Worm (Caenorhabditis elegans) whole organism, L1 larva: ENCODE results near the gene coa-4.

ENCODE experiments used
- C16A3.4 ChIP-seq: fragments of 150-350 bp; optimal IDR thresholded peaks from 2 replicates; lab custom pipeline; 2014; ENCODE audit warnings: missing biosample characterization, missing genetic modification characterization
- Y116A8C.19 ChIP-seq: sonication (generic microtip); optimal IDR thresholded peaks from 2 replicates; lab custom pipeline; 2016; ENCODE audit warnings: missing compliant biosample characterization, missing genetic modification characterization, borderline replicate concordance
- aha-1 ChIP-seq: fragments of 150-350 bp; optimal IDR thresholded peaks from 2 replicates; lab custom pipeline; 2014; ENCODE audit warnings: missing biosample characterization, missing genetic modification characterization
- aly-2 ChIP-seq: fragments of 150-350 bp; optimal IDR thresholded peaks from 2 replicates; lab custom pipeline; 2014; ENCODE audit warnings: missing biosample characterization, missing genetic modification characterization
- ama-1 ChIP-seq: fragments of 150-350 bp; optimal IDR thresholded peaks from 2 replicates; lab custom pipeline; 2014
- blmp-1 ChIP-seq: fragments of 150-350 bp; optimal IDR thresholded peaks from 2 replicates; lab custom pipeline; 2014; ENCODE audit warnings: missing biosample characterization, missing genetic modification characterization
- ceh-8 ChIP-seq: fragments of 200-800 bp; sonication (Bioruptor generic); optimal IDR thresholded peaks from 2 replicates; lab custom pipeline; 2018; ENCODE audit warnings: mild to moderate bottlenecking, missing genetic modification characterization, moderate library complexity, missing compliant biosample characterization
- ceh-88 ChIP-seq: fragments of 200-800 bp; sonication (Bioruptor generic); IDR thresholded peaks from 2 replicates; pipeline ENCODE4 v1.3.6; 2022; ENCODE audit warnings: missing genetic modification characterization, missing compliant biosample characterization
- ces-1 ChIP-seq: fragments of 150-350 bp; optimal IDR thresholded peaks from 2 replicates; lab custom pipeline; 2014; ENCODE audit warnings: missing biosample characterization, missing genetic modification reagents, missing genetic modification characterization
- dsc-1 ChIP-seq: sonication (generic microtip); optimal IDR thresholded peaks from 2 replicates; lab custom pipeline; 2016; ENCODE audit warnings: mild to moderate bottlenecking, missing genetic modification characterization, missing compliant biosample characterization
- efl-1 ChIP-seq, 4 experiments: fragments of 150-350 bp; optimal IDR thresholded peaks in 3 of 4; peaks in 1 of 4; 1 replicate in 1 of 4; 2 replicates in 3 of 4; lab custom pipeline; 2014; ENCODE audit warnings: missing biosample characterization in 2 of 4, missing genetic modification characterization in 2 of 4, missing genetic modification reagents in 2 of 4
- efl-3 ChIP-seq: fragments of 200-800 bp; sonication (Bioruptor generic); optimal IDR thresholded peaks from 2 replicates; lab custom pipeline; 2018; ENCODE audit warnings: mild to moderate bottlenecking, missing genetic modification characterization, missing compliant biosample characterization
- egl-13 ChIP-seq: sonication (generic microtip); optimal IDR thresholded peaks from 2 replicates; lab custom pipeline; 2016; ENCODE audit warnings: missing genotype, missing genetic modification reagents, missing genetic modification characterization, missing compliant biosample characterization
- elt-2 ChIP-seq: sonication (generic microtip); optimal IDR thresholded peaks from 2 replicates; lab custom pipeline; 2016; ENCODE audit warnings: missing genetic modification characterization, mild to moderate bottlenecking, inconsistent platforms, missing compliant biosample characterization, missing genetic modification reagents
- elt-3 ChIP-seq, 6 experiments: fragments of 150-350 bp in 1 of 6; sonication (generic microtip); optimal IDR thresholded peaks; 2 replicates each; lab custom pipeline; 2017 to 2018; ENCODE audit warnings: missing biosample characterization in 6 of 6, missing genetic modification characterization in 6 of 6, inconsistent platforms in 1 of 6
- hlh-4 ChIP-seq: sonication (generic microtip); optimal IDR thresholded peaks from 2 replicates; lab custom pipeline; 2016; ENCODE audit warnings: mild to moderate bottlenecking, missing genetic modification characterization, missing compliant biosample characterization
- irx-1 ChIP-seq: sonication (generic microtip); optimal IDR thresholded peaks from 2 replicates; lab custom pipeline; 2016; ENCODE audit warnings: missing genetic modification characterization, missing compliant biosample characterization
- lin-13 ChIP-seq: fragments of 150-350 bp; optimal IDR thresholded peaks from 2 replicates; lab custom pipeline; 2014; ENCODE audit warnings: missing biosample characterization, missing genetic modification reagents, missing genetic modification characterization
- lin-15B ChIP-seq: fragments of 150-350 bp; sonication (generic microtip); optimal IDR thresholded peaks from 3 replicates; lab custom pipeline; 2014; ENCODE audit warnings: missing biosample characterization, missing genetic modification characterization
- lin-35 ChIP-seq, 2 experiments: fragments of 150-350 bp; optimal IDR thresholded peaks; 2 replicates each; lab custom pipeline; 2014; ENCODE audit warnings: missing biosample characterization in 2 of 2, missing genetic modification characterization in 2 of 2, missing genetic modification reagents in 2 of 2
- lin-39 ChIP-seq: fragments of 150-350 bp; optimal IDR thresholded peaks from 2 replicates; lab custom pipeline; 2014; ENCODE audit warnings: missing biosample characterization, missing genetic modification reagents, missing genetic modification characterization
- lir-3 ChIP-seq: sonication (generic microtip); optimal IDR thresholded peaks from 2 replicates; lab custom pipeline; 2016; ENCODE audit warnings: mild to moderate bottlenecking, missing genetic modification characterization, moderate library complexity, missing compliant biosample characterization; ENCODE audit not compliant: poor library complexity
- lsy-2 ChIP-seq, 2 experiments: fragments of 150-350 bp; optimal IDR thresholded peaks; 2 replicates each; lab custom pipeline; 2014; ENCODE audit warnings: missing biosample characterization in 2 of 2, missing genetic modification characterization in 2 of 2
- mab-9 ChIP-seq: fragments of 200-800 bp; sonication (Bioruptor generic); IDR thresholded peaks from 2 replicates; pipeline ENCODE4 v1.3.6; 2022; ENCODE audit warnings: missing genetic modification reagents, missing genetic modification characterization, missing compliant biosample characterization
- mep-1 ChIP-seq: fragments of 150-350 bp; optimal IDR thresholded peaks from 2 replicates; lab custom pipeline; 2014; ENCODE audit warnings: missing biosample characterization, missing genetic modification characterization
- nhr-20 ChIP-seq: sonication (generic microtip); optimal IDR thresholded peaks from 2 replicates; lab custom pipeline; 2016; ENCODE audit warnings: mild to moderate bottlenecking, missing genetic modification characterization, missing compliant biosample characterization
- nhr-28 ChIP-seq: fragments of 150-350 bp; optimal IDR thresholded peaks from 2 replicates; lab custom pipeline; 2014; ENCODE audit warnings: missing biosample characterization, missing genetic modification characterization
- nhr-47 ChIP-seq: sonication (generic microtip); optimal IDR thresholded peaks from 2 replicates; lab custom pipeline; 2016; ENCODE audit warnings: mild to moderate bottlenecking, missing genetic modification characterization, moderate library complexity, missing compliant biosample characterization
- nhr-85 ChIP-seq: sonication (generic microtip); peaks from one replicate; lab custom pipeline; 2016; ENCODE audit warnings: missing genetic modification characterization, inconsistent platforms, missing compliant biosample characterization
- nhr-90 ChIP-seq: sonication (generic microtip); optimal IDR thresholded peaks from 2 replicates; lab custom pipeline; 2016; ENCODE audit warnings: mild to moderate bottlenecking, missing genetic modification characterization, missing compliant biosample characterization; ENCODE audit not compliant: poor library complexity
- pqm-1 ChIP-seq: sonication (generic microtip); optimal IDR thresholded peaks from 3 replicates; lab custom pipeline; 2017; ENCODE audit warnings: missing biosample characterization, missing genetic modification characterization
- rnt-1 ChIP-seq: sonication (generic microtip); optimal IDR thresholded peaks from 2 replicates; lab custom pipeline; 2016; ENCODE audit warnings: mild to moderate bottlenecking, missing genetic modification characterization, moderate library complexity, missing compliant biosample characterization
- skn-1 ChIP-seq: fragments of 150-350 bp; optimal IDR thresholded peaks from 2 replicates; lab custom pipeline; 2014; ENCODE audit warnings: missing biosample characterization, missing genetic modification characterization
- snpc-4 ChIP-seq: fragments of 150-350 bp; optimal IDR thresholded peaks from 2 replicates; lab custom pipeline; 2014; ENCODE audit warnings: missing biosample characterization, missing genetic modification characterization
- sox-4 ChIP-seq: sonication (generic microtip); optimal IDR thresholded peaks from 2 replicates; lab custom pipeline; 2016; ENCODE audit warnings: missing genetic modification characterization, missing compliant biosample characterization
- sptf-1 ChIP-seq: fragments of 150-350 bp; optimal IDR thresholded peaks from 2 replicates; lab custom pipeline; 2014; ENCODE audit warnings: missing biosample characterization, missing genetic modification characterization
- sup-37 ChIP-seq: fragments of 200-800 bp; sonication (Bioruptor generic); optimal IDR thresholded peaks from 2 replicates; lab custom pipeline; 2018; ENCODE audit warnings: mild to moderate bottlenecking, missing genetic modification characterization, missing compliant biosample characterization
- tbx-2 ChIP-seq: sonication (generic microtip); optimal IDR thresholded peaks from 2 replicates; lab custom pipeline; 2016; ENCODE audit warnings: missing genetic modification characterization, missing compliant biosample characterization
- unc-86 ChIP-seq: sonication (generic microtip); optimal IDR thresholded peaks from 2 replicates; lab custom pipeline; 2016; ENCODE audit warnings: missing genetic modification characterization, missing compliant biosample characterization
- unc-98 ChIP-seq: fragments of 200-800 bp; sonication (Bioruptor generic); IDR thresholded peaks from 2 replicates; pipeline ENCODE4 v1.3.6; 2022; ENCODE audit warnings: missing genetic modification characterization, missing compliant biosample characterization

The coa-4 gene

DNA sequence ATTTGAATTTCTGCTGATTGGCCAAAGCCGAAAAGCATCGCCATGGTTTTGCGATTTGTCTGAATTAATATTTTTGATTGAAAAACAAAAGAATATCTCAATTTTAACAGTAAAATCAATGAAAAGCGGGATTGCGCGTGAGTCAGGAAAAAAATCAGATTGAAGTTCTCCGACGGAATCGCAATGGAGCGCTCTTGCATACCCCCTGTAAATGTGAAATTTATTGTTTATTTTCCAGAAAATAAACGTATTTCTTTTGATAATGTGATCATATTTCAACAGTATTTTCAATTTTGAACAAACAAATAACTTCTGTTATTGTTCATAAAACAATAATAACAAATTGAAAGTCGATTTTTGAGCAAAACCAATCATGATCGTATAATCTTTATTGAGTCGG lies 6.2 kb upstream of the coa-4 start, which contains the start of gene vps-26 (continued):
- TF ChIP-seq nhr-20 (tag; lab: Kevin White, UChicago) (peak; percentile 8), lin-35 (GFP tag; optimal IDR thresholded peaks at IDR 0.05; lab: Kevin White, UChicago) (peak; percentile 20 to 39), hlh-4 (tag; lab: Kevin White, UChicago) (no peak), efl-1 (optimal IDR thresholded peaks at IDR 0.05; lab: Kevin White, UChicago) (peak; percentile 35 to 43), efl-1 (GFP tag; optimal IDR thresholded peaks at IDR 0.05 in 1 of 2; lab: Kevin White, UChicago) (peak in 1 of 2 experiments; percentile 38)

DNA sequence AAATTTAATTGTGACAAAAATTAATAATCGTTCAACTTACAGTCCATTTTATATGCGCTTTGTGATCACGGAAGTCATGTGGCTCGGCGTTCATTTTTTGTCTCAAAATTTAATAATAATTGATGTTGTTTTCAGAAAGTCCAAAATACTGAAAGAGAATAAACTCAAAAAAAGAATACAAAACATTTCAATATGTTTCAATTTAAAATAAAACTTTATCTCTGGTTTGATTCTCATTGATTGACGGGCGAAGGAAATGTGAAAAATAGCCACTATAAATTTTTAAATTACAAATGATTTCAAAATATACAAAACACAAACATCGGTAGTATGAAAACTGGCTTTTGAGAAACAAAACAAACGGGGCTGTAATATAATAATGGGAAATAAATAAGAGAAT lies 3.8 kb upstream of the coa-4 start, which contains the start of gene T20D3.6:
Gene T20D3.6, minus strand, starts transcription at position 101 of the 400 bp plus-strand sequence.
- no peak for TF ChIP-seq ama-1 (lab: Kevin White, UChicago)
- TF ChIP-seq lin-15B (tag; lab: Kevin White, UChicago) = no peak
- no peak for TF ChIP-seq nhr-28
- TF ChIP-seq lin-39 (tag; lab: Kevin White, UChicago) = no peak
- TF ChIP-seq sup-37 = no peak
- TF ChIP-seq ceh-88 (GFP tag; lab: Robert Waterston, UW) = no peak
- TF ChIP-seq mep-1 (tag; lab: Kevin White, UChicago) = no peak
- TF ChIP-seq, all 84 proteins: peak for 0

DNA sequence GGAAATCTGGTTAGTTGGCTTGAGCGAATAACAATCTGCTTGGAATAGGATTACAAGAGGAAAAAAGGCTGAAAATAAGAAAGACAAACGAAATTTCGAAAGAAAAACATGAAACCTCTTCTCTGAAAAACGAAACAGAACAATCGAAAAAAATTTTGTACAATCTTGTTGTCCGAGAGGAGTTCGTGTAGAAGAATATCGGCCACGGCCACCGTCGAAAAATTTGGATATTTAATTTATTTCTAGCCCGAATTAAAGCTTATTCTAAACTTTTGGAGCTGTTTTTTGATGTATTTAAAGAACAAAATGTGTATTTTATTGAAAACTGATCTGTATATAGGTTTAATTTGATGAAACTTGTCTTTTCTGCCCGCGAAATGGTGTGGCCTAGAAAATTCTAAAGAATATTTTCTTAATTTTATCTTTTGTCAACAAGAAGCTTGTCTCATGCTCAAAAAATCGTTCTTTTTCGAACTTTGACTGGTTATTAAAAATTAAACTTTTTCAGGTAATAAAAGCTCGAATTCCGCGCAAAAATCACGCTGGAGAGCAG lies 1.2 kb upstream of the coa-4 start, which contains the start of gene T20D3.5:
Gene T20D3.5, plus strand, starts transcription at position 503 of the 553 bp plus-strand sequence.
- TF ChIP-seq rnt-1 (tag; lab: Kevin White, UChicago) (peak; percentile 13), aha-1 (no peak)
- TF ChIP-seq, all 84 proteins: peak for 1

DNA sequence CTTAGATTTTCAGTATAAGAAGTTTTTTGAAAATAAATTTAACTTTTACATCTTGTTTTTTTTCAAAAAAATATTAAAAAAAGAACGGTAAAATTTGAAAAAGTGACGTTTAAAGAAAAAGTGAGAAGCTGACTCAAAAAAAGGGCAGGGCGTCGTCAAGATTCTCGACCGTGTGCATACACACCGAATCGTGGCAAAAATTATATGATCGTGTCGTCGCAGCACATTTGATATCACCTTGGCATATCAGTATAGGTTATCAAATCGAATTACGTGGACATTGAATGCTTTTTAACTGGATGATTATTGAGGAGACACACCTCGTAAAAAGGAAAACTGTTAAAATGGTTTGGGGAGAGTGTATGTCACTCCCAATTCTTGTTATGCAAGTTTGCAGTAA lies 2.4 kb downstream of the coa-4 start:
- TF ChIP-seq C16A3.4 (tag; lab: Kevin White, UChicago) = no peak
- peak; percentile 5 for TF ChIP-seq nhr-90 (tag; lab: Kevin White, UChicago)
- no peak for TF ChIP-seq skn-1
- TF ChIP-seq snpc-4 = no peak
- no peak for TF ChIP-seq elt-3 (tag; optimal IDR thresholded peaks at IDR 0.05; lab: Kevin White, UChicago)
- no peak for TF ChIP-seq mab-9
- TF ChIP-seq Y116A8C.19 (tag; lab: Kevin White, UChicago) = no peak
- TF ChIP-seq efl-1 (optimal IDR thresholded peaks at IDR 0.05; lab: Kevin White, UChicago) = no peak
- peak in 1 of 2 experiments; percentile 41 for TF ChIP-seq efl-1 (GFP tag; optimal IDR thresholded peaks at IDR 0.05 in 1 of 2; lab: Kevin White, UChicago)
- no peak for TF ChIP-seq irx-1 (tag; lab: Kevin White, UChicago)
- peak; percentile 45 for TF ChIP-seq ama-1 (lab: Kevin White, UChicago)
- peak; percentile 47 for TF ChIP-seq elt-2

- TF ChIP-seq lsy-2 (tag; optimal IDR thresholded peaks at IDR 0.05; lab: Kevin White, UChicago) (no peak), unc-98 (no peak), lir-3 (tag; lab: Kevin White, UChicago) (no peak), rnt-1 (tag; lab: Kevin White, UChicago) (no peak), nhr-85 (no peak), ces-1 (GFP tag; lab: Kevin White, UChicago) (no peak), mep-1 (tag; lab: Kevin White, UChicago) (no peak), blmp-1 (tag; lab: Kevin White, UChicago) (no peak)
- TF ChIP-seq, all 84 proteins: peak for 0
Observed at ce11 chrIV:9330755-9331154, 4.6 kb downstream of the coa-4 start, which contains the start of gene nspg-7.1. nspg-7.1 (minus strand) TSS chrIV:9330855.

DNA sequence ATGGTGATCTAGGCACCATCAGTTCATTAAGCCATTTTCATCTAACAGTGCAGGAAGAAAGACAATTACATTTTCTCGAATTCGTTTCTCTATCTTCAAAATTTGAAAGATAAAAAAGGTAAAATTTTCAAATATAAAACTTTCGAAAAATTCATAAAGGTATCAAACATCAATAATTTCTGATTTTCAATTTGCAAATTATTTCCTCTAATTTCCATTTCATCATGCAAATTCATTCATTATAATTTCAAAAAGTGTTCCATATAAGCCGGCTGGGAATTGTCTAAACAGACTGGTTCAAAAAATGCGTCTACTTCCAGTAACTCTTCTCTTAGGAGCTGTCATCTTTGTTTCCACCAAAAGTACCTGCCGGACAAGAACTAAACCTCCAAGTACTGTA lies 7.7 kb downstream of the coa-4 start, which contains the start of gene clec-183:
Gene clec-183, plus strand, starts transcription at position 301 of the 400 bp plus-strand sequence.
- TF ChIP-seq tbx-2 (tag; lab: Kevin White, UChicago) (no peak), aly-2 (tag; lab: Kevin White, UChicago) (no peak), nhr-90 (tag; lab: Kevin White, UChicago) (no peak), rnt-1 (tag; lab: Kevin White, UChicago) (no peak), unc-98 (no peak), lin-13 (GFP tag; lab: Kevin White, UChicago) (no peak), dsc-1 (tag; lab: Kevin White, UChicago) (no peak), lin-15B (tag; lab: Kevin White, UChicago) (no peak), efl-3 (no peak), egl-13 (no peak), lin-39 (tag; lab: Kevin White, UChicago) (no peak), unc-86 (tag; lab: Kevin White, UChicago) (no peak), pqm-1 (tag; lab: Kevin White, UChicago) (no peak), ceh-8 (GFP tag; lab: Kevin White, UChicago) (no peak), nhr-47 (tag; lab: Kevin White, UChicago) (no peak), sox-4 (tag; lab: Kevin White, UChicago) (no peak), sptf-1 (tag; lab: Kevin White, UChicago) (no peak)
- TF ChIP-seq, all 84 proteins: peak for 0
